Worm (Caenorhabditis elegans): ENCODE results near the gene Y57G11C.3.

Gene Y57G11C.3

ce11 chrIV:14767693-14768251, at the start of gene Y57G11C.3, which contains the start of gene mrps-7 (continued):
- no peak for TF ChIP-seq Y5F2A.4 (GFP tag; optimal IDR thresholded peaks at IDR 0.05)
- peak in 1 of 2 experiments; percentile 73 for TF ChIP-seq hif-1 (tag; optimal IDR thresholded peaks at IDR 0.05)
- TF ChIP-seq nhr-11 (tag; optimal IDR thresholded peaks at IDR 0.05): peak; percentile 84
- TF ChIP-seq mes-2 (tag; optimal IDR thresholded peaks at IDR 0.05; ENCODE audit: poor library complexity, severe bottlenecking): peak; percentile 93
- TF ChIP-seq dmd-8 (GFP tag; IDR thresholded peaks at IDR 0.05): no peak
- TF ChIP-seq daf-16 (GFP tag; optimal IDR thresholded peaks at IDR 0.05): peak; percentile 1 to 39
- peak; percentile 49 for TF ChIP-seq daf-16 (tag; optimal IDR thresholded peaks at IDR 0.05)
- TF ChIP-seq ztf-11 (tag; optimal IDR thresholded peaks at IDR 0.05): no peak
- TF ChIP-seq ceh-82 (tag; optimal IDR thresholded peaks at IDR 0.05): no peak
- TF ChIP-seq gei-8 (GFP tag; optimal IDR thresholded peaks at IDR 0.05): no peak
- TF ChIP-seq unc-62 (GFP tag; optimal IDR thresholded peaks at IDR 0.05 in 1 of 2): peak in 1 of 2 experiments; percentile 87
- TF ChIP-seq unc-62 (tag; optimal IDR thresholded peaks at IDR 0.05): no peak
- TF ChIP-seq ztf-7 (tag; optimal IDR thresholded peaks at IDR 0.05): peak; percentile 54
- no peak for TF ChIP-seq attf-4 (tag; optimal IDR thresholded peaks at IDR 0.05)
- peak; percentile 38 for TF ChIP-seq snpc-4 (tag; optimal IDR thresholded peaks at IDR 0.05)
- TF ChIP-seq ZK337.2 (GFP tag; IDR thresholded peaks at IDR 0.05): no peak
- TF ChIP-seq madf-9 (GFP tag; conservative IDR thresholded peaks at IDR 0.05): no peak; the same call in 1 of the 2 replicates
- TF ChIP-seq ces-1 (GFP tag; optimal IDR thresholded peaks at IDR 0.05): no peak
- TF ChIP-seq T26A8.4 (GFP tag; IDR thresholded peaks at IDR 0.05): peak; percentile 76
- TF ChIP-seq php-3 (GFP tag; IDR thresholded peaks at IDR 0.05): peak; percentile 58; the same call in 1 of the 2 replicates
- TF ChIP-seq ama-1 (optimal IDR thresholded peaks at IDR 0.05): peak; percentile 58
- no peak for TF ChIP-seq madf-5 (GFP tag; IDR thresholded peaks at IDR 0.05)
- TF ChIP-seq nhr-10 (tag; optimal IDR thresholded peaks at IDR 0.05): no peak
- TF ChIP-seq snpc-1.2 (GFP tag; IDR thresholded peaks at IDR 0.05): peak; percentile 87
- TF ChIP-seq cey-2 (tag; optimal IDR thresholded peaks at IDR 0.05; ENCODE audit: borderline replicate concordance, insufficient read depth): no peak
- TF ChIP-seq pha-4 (GFP tag; IDR thresholded peaks at IDR 0.05): peak; percentile 28; the same call in 1 of the 2 replicates
- peak; percentile 91 for TF ChIP-seq pha-4 (tag; optimal IDR thresholded peaks at IDR 0.05)
- peak; percentile 85 for TF ChIP-seq rbr-2 (tag; optimal IDR thresholded peaks at IDR 0.05)
- TF ChIP-seq unc-130 (GFP tag; optimal IDR thresholded peaks at IDR 0.05): peak; percentile 27
- peak; percentile 87 for TF ChIP-seq nhr-28 (tag; optimal IDR thresholded peaks at IDR 0.05)
- TF ChIP-seq ceh-32 (tag; optimal IDR thresholded peaks at IDR 0.05; ENCODE audit: poor library complexity): no peak
- peak; percentile 95 for TF ChIP-seq hmg-1.1 (GFP tag; IDR thresholded peaks at IDR 0.05)
- no peak for TF ChIP-seq daf-8 (GFP tag; IDR thresholded peaks at IDR 0.05)
- no peak for TF ChIP-seq ceh-62 (tag; optimal IDR thresholded peaks at IDR 0.05)
- no peak for TF ChIP-seq aly-2 (tag; optimal IDR thresholded peaks at IDR 0.05)
- no peak for TF ChIP-seq lir-3 (tag; optimal IDR thresholded peaks at IDR 0.05)
- TF ChIP-seq skn-1 (tag; optimal IDR thresholded peaks at IDR 0.05): no peak
- no peak for TF ChIP-seq ceh-44 (GFP tag; IDR thresholded peaks at IDR 0.05)
- no peak for TF ChIP-seq zip-2 (tag; optimal IDR thresholded peaks at IDR 0.05)
- peak; percentile 26 for TF ChIP-seq F10B5.3 (tag; optimal IDR thresholded peaks at IDR 0.05)
- TF ChIP-seq unc-39 (tag; optimal IDR thresholded peaks at IDR 0.05): no peak
- TF ChIP-seq vab-7 (GFP tag; IDR thresholded peaks at IDR 0.05): no peak
- no peak for TF ChIP-seq fos-1 (tag; optimal IDR thresholded peaks at IDR 0.05)
- TF ChIP-seq R02D3.7 (tag; optimal IDR thresholded peaks at IDR 0.05): peak; percentile 93
- no peak for TF ChIP-seq zip-11 (GFP tag; IDR thresholded peaks at IDR 0.05)
- peak; percentile 75 for TF ChIP-seq nhr-102 (tag; optimal IDR thresholded peaks at IDR 0.05)
- no peak for TF ChIP-seq set-16 (GFP tag; IDR thresholded peaks at IDR 0.05)
- no peak for TF ChIP-seq egl-27 (tag; optimal IDR thresholded peaks at IDR 0.05)
- TF ChIP-seq sdz-12 (GFP tag; optimal IDR thresholded peaks at IDR 0.05): no peak
- peak; percentile 67 to 95 for TF ChIP-seq lsy-2 (tag; optimal IDR thresholded peaks at IDR 0.05)
- no peak for TF ChIP-seq ceh-28 (tag; optimal IDR thresholded peaks at IDR 0.05)
- TF ChIP-seq ZK546.5 (tag; optimal IDR thresholded peaks at IDR 0.05): no peak
- TF ChIP-seq lin-39 (tag; optimal IDR thresholded peaks at IDR 0.05): no peak

Measured in whole organism, L4 larva.